Worm (Caenorhabditis elegans): ENCODE results near the gene F29G6.1.

DNA sequence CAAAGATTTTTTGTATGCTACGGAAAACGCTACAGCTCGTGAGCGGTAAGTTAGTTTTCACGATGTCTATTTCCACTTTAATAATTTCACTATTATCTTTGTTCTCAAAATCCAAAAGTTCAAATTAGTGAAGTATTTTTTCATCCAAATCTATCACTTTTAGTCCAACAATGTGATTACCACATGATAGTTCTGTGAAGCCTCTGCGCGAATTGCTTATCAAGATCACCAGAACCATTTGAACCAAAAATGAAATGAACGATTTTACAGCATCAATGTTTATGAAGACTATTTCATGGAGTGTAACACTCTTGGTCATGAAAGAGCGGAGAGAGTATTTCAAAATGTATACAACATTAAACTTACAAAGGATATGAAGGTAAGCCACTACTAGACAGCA lies 32.4 kb downstream of the F29G6.1 start:
- TF ChIP-seq zip-11 (GFP tag; IDR thresholded peaks at IDR 0.05) (no peak), egl-27 (tag; optimal IDR thresholded peaks at IDR 0.05) (no peak), ama-1 (optimal IDR thresholded peaks at IDR 0.05) (no peak), lsy-2 (tag; optimal IDR thresholded peaks at IDR 0.05) (no peak)

Data from whole organism, L4 larva.